Worm (Caenorhabditis elegans) whole organism, young adult: ENCODE measurements around the gene oac-24.

Experiments
- F49E8.2 ChIP-seq: sonication (generic microtip); optimal IDR thresholded peaks from 3 replicates; lab custom pipeline; 2017; ENCODE audit warnings: missing genetic modification characterization, mild to moderate bottlenecking, missing compliant biosample characterization, antibody characterized with exemption, moderate library complexity; ENCODE audit not compliant: insufficient read depth
- dpl-1 ChIP-seq: fragments of 150-350 bp; optimal IDR thresholded peaks from 2 replicates; lab custom pipeline; 2014; ENCODE audit warnings: missing biosample characterization, missing genetic modification reagents, missing genetic modification characterization
- hrde-1 ChIP-seq: sonication (generic microtip); optimal IDR thresholded peaks from 2 replicates; lab custom pipeline; 2016; ENCODE audit warnings: missing genetic modification characterization, mild to moderate bottlenecking, missing compliant biosample characterization, moderate library complexity, missing genotype, missing genetic modification reagents, borderline replicate concordance
- lag-1 ChIP-seq: fragments of 200-800 bp; sonication (Bioruptor generic); IDR thresholded peaks from 2 replicates; pipeline ENCODE4 v1.3.6; 2022; ENCODE audit warnings: missing genetic modification reagents, missing genetic modification characterization, missing compliant biosample characterization
- snpc-3.4 ChIP-seq: sonication (generic microtip); optimal IDR thresholded peaks from 2 replicates; lab custom pipeline; 2017; ENCODE audit warnings: missing genetic modification characterization, mild to moderate bottlenecking, missing compliant biosample characterization, antibody characterized with exemption, moderate library complexity, missing genotype, missing genetic modification reagents
- unc-130 ChIP-seq: sonication (generic microtip); optimal IDR thresholded peaks from 2 replicates; lab custom pipeline; 2016; ENCODE audit warnings: missing genetic modification reagents, missing genetic modification characterization, missing compliant biosample characterization
- ztf-28 ChIP-seq: fragments of 200-800 bp; sonication (Bioruptor generic); IDR thresholded peaks from 2 replicates; pipeline ENCODE4 v1.3.6; 2022; ENCODE audit warnings: missing genetic modification reagents, missing genetic modification characterization, missing compliant biosample characterization

ce11 chrV:4754123-4754522 is 43.6 kb downstream of the oac-24 start, which contains the start of gene hil-4:
- peak; percentile 75 for TF ChIP-seq dpl-1 (GFP tag; lab: Kevin White, UChicago)
- peak; percentile 84 for TF ChIP-seq ztf-28 (GFP tag; lab: Robert Waterston, UW)
- no peak for TF ChIP-seq F49E8.2
- TF ChIP-seq lag-1 (GFP tag; lab: Robert Waterston, UW) = no peak
- TF ChIP-seq unc-130 = peak; percentile 24
- TF ChIP-seq snpc-3.4 (tag; lab: Kevin White, UChicago) = no peak
- TF ChIP-seq hrde-1 = no peak
